Worm (Caenorhabditis elegans) whole organism, L4/young adult: ENCODE measurements around the gene srt-18.

Experiments
- W03F9.2 ChIP-seq: fragments of 150-350 bp; optimal IDR thresholded peaks from 2 replicates; lab custom pipeline; 2014; ENCODE audit warnings: missing biosample characterization, missing genetic modification characterization
- dao-5 ChIP-seq: sonication (generic microtip); optimal IDR thresholded peaks from 2 replicates; lab custom pipeline; 2016; ENCODE audit warnings: missing genotype, missing genetic modification characterization, moderate library complexity, missing compliant biosample characterization
- him-1 ChIP-seq: sonication (generic microtip); optimal IDR thresholded peaks from 2 replicates; lab custom pipeline; 2016; ENCODE audit warnings: missing genotype, missing genetic modification reagents, missing genetic modification characterization, missing compliant biosample characterization

Gene srt-18

ce11 chrV:8994272-8994671 lies 21.2 kb downstream of the srt-18 start:
- no peak for TF ChIP-seq dao-5 (tag; lab: Kevin White, UChicago)
- TF ChIP-seq W03F9.2 (tag; lab: Kevin White, UChicago): no peak
- no peak for TF ChIP-seq him-1

ce11 chrV:8991679-8992078 lies 23.8 kb downstream of the srt-18 start, which contains the start of gene F59E11.6:
Gene F59E11.6, plus strand, starts transcription at chrV:8991789.
- TF ChIP-seq W03F9.2 (tag; lab: Kevin White, UChicago) (no peak), him-1 (no peak), dao-5 (tag; lab: Kevin White, UChicago) (no peak)

DNA sequence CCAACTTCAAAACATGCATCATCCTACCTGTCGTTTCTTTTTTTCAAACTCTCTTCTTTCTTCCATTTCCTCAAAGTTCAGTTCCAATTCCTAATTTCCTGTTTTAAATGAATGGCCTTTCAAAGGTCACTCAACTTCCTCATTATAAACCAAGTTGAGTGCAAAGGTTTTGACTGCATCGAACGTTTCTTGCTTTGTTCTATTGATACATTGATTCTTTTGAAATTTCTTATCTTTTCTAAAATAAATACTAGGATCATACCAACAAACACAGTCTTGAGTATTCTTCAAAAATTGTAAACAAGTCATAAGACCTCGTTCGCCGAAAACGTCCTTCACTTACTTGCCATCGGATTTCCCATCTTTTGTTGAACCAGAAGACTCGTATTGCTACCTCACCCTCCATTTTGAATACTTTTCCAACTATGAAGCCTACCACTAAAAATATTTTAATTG lies 25.2 kb downstream of the srt-18 start, which contains the start of gene F59E11.7:
Gene F59E11.7 (plus strand): TSS at position 51 of the 456 bp plus-strand sequence.
- TF ChIP-seq dao-5 (tag; lab: Kevin White, UChicago): no peak
- no peak for TF ChIP-seq him-1
- no peak for TF ChIP-seq W03F9.2 (tag; lab: Kevin White, UChicago)

- TF ChIP-seq dao-5 (tag; lab: Kevin White, UChicago) (no peak), him-1 (no peak), W03F9.2 (tag; lab: Kevin White, UChicago) (no peak)
Observed at ce11 chrV:8988104-8988503, 27.3 kb downstream of the srt-18 start, which contains the start of gene str-87. Gene str-87, minus strand, starts transcription at chrV:8988204.

ce11 chrV:8985740-8986139 lies 29.7 kb downstream of the srt-18 start, which contains the start of gene str-85:
Gene str-85, minus strand, starts transcription at chrV:8985840.
- TF ChIP-seq him-1: no peak
- no peak for TF ChIP-seq dao-5 (tag; lab: Kevin White, UChicago)
- TF ChIP-seq W03F9.2 (tag; lab: Kevin White, UChicago): no peak

DNA sequence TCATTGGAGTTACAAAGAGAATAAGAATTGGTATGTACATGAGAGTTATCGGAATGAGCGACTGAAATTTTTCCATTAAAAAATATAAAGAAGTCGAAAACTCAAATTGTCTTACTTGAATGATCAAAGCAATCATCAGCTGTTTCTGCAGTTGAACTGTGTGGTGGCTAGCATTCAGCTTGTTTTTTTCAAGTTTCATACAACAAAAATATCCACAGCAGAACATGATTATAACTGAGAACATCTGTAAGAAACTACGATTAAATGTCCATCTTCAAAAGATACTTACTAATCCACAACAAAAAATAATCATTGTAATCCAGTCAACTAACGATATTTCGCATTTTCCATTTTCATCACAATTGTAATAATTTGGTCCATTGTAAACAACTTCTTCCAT lies 30.7 kb downstream of the srt-18 start:
- TF ChIP-seq dao-5 (tag; lab: Kevin White, UChicago) (no peak), W03F9.2 (tag; lab: Kevin White, UChicago) (no peak), him-1 (no peak)

- TF ChIP-seq W03F9.2 (tag; lab: Kevin White, UChicago): no peak
- TF ChIP-seq dao-5 (tag; lab: Kevin White, UChicago): no peak
- no peak for TF ChIP-seq him-1
Observed at ce11 chrV:8983604-8984003, 31.8 kb downstream of the srt-18 start, which contains the start of gene str-86. Gene str-86, minus strand, starts transcription at chrV:8983704.

DNA sequence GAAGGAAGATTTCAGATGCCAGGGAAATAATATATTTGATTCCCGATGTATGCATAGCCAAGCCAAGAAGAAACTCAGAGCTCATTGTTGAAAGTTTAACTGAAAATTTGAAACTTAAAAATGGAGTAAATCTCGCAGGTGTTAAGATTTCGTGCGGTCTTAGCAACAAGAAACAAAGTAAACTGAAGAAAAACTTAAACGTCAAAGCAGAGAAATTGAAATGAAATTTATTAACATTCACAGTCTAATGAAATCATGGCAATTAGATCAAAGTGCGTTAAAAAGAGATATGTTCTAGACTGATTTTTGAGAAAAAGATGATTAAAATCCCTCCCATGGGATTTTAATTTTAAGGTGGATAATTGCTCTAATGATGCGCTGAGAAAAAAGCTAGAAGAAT lies 34.6 kb downstream of the srt-18 start, which contains the start of gene str-84:
Gene str-84 (minus strand): TSS at position 101 of the 400 bp plus-strand sequence.
- TF ChIP-seq W03F9.2 (tag; lab: Kevin White, UChicago) (no peak), dao-5 (tag; lab: Kevin White, UChicago) (no peak), him-1 (no peak)

ce11 chrV:8977895-8978294 lies 37.5 kb downstream of the srt-18 start:
- TF ChIP-seq W03F9.2 (tag; lab: Kevin White, UChicago) (no peak), him-1 (no peak), dao-5 (tag; lab: Kevin White, UChicago) (no peak)

- TF ChIP-seq him-1 (no peak), dao-5 (tag; lab: Kevin White, UChicago) (no peak), W03F9.2 (tag; lab: Kevin White, UChicago) (no peak)
Observed at ce11 chrV:8974889-8975422, 40.5 kb downstream of the srt-18 start, which contains the start of gene nhr-143. Gene nhr-143, minus strand, starts transcription at chrV:8974939.

DNA sequence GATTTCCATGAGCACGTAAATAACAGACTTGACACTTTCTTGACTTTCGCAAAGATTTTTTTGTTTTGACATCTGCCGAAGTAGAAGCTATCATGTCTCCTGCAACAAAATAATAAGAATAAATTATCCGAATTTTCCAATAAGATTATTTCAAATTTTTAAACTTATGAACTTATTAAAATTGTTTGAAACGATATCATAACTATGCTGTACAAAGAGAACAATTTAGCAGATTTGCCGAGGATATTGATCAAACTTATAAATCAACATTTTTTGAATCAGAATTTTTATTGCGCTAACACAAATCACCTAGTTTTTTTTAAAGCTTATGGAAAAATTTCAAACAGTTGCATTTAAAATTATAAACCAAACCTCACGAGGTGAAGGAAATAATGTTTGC lies 43.2 kb downstream of the srt-18 start, which contains the start of gene nhr-195:
Gene nhr-195 (minus strand): TSS at position 101 of the 400 bp plus-strand sequence.
- no peak for TF ChIP-seq dao-5 (tag; lab: Kevin White, UChicago)
- no peak for TF ChIP-seq him-1
- TF ChIP-seq W03F9.2 (tag; lab: Kevin White, UChicago): no peak

ce11 chrV:8966086-8966485 lies 49.4 kb downstream of the srt-18 start, which contains the start of gene nhr-219:
Gene nhr-219, minus strand, starts transcription at chrV:8966186.
- TF ChIP-seq him-1 (no peak), dao-5 (tag; lab: Kevin White, UChicago) (no peak), W03F9.2 (tag; lab: Kevin White, UChicago) (no peak)
